Worm (Caenorhabditis elegans) whole organism, dauer: ENCODE measurements around the gene cdc-48.2.

Experiments
- unc-62 ChIP-seq: sonication (generic microtip); optimal IDR thresholded peaks from 2 replicates; lab custom pipeline; 2017; ENCODE audit warnings: missing biosample characterization, missing genetic modification reagents, missing genetic modification characterization

cdc-48.2 gene

DNA sequence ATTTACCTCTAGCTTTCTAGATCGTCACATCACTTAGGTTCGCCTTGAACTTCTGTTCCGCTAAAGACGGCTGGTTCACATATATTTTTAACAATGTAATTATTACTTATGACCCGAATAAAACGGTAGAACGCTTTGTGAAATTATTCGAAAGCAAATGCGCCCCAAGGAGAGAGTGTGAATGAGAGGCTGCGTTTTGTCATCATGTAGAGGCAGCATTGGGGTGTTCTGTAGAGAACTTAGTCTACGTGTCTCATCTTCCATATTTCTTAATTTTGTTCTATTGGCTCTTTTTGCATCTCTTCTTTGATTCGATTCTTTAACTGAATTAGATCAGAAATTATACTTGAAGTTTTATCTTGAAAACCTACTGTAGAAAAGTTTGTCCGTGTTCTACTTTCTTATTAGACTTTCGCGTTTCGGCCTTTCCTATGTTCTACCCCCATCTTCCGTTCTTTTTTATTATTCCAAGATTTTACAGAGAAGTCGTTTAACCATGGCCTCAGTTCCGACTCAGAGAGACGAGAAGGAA, at the start of gene cdc-48.2:
Gene cdc-48.2, plus strand, starts transcription at position 482 of the 532 bp plus-strand sequence.
- no peak for TF ChIP-seq unc-62 (GFP tag; lab: Kevin White, UChicago)

DNA sequence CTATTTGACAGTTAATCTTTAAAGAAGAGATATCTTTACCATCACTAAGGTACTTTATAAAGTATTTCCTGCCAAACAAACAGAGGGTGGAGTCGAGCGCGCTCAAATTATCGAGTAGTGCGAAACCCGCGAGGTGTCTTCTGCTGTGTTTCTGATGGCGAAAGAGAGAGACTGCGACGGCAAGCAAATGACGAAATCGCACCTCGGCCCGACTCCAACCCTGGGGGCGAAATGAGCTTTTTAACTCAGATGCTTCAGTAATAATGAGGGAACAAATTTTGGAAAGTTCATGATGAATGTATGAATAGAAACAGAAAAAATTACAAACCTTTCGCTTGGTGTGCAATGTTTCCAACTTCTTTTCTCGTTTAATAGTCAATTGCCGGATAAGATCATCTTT, 46.8 kb upstream of the cdc-48.2 start:
- no peak for TF ChIP-seq unc-62 (GFP tag; lab: Kevin White, UChicago)

DNA sequence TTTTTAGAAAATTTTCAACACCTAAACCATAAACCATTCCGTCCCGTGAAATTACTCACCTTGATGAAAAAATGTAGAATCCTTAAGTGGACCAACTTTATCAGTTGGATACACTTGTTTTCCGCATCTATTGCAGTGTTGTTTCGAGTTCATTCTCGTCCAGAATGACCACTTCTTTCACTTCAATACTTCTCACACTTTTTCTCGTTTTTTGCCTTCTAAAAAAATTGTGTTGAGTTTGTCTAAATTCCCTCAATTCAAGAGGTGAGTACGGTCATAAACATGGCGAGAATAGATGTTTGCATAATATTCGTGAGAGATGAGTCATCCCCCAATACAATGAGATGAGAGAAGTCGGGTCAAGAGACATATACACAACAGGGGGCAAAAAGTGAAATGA, 45.8 kb upstream of the cdc-48.2 start, which contains the start of gene ltd-1:
Gene ltd-1, minus strand, starts transcription at position 218 of the 400 bp plus-strand sequence.
- TF ChIP-seq unc-62 (GFP tag; lab: Kevin White, UChicago): no peak

DNA sequence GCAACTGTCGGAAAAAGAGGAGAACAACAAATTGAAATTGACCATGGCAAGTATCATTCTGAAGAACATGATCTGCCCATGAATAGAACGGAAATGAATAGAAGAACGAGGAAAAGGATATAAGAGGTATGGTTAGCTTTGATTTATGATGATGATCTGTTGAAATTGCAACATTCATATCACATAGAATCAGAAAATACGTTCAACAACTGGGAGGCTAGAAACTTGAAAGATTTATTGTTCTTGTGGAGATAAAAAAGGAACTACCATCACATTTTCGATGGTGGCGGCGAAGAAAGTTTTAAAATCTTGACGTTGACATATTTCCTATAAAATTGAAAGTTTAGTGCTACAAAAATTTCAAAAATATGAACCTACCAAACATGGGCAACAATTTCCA, 45.0 kb upstream of the cdc-48.2 start:
- TF ChIP-seq unc-62 (GFP tag; lab: Kevin White, UChicago): no peak

DNA sequence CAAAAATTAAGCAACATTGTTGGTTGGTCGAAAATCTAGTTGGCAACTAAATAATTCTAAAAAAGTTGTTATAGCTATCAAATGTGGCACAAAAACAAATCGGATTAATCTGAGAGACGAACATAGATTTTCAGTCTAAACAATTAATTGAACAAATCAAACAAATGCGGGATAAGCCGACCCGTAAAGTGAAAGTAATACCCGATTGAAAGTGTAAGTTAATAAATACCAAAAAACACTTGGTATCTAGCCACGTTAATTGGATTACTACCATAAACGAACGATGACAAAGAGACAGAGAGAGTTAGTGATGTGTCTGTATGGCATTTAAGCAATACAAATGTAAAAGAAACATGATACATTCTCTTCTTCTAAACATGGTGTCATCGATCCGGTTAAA, 44.4 kb upstream of the cdc-48.2 start:
- TF ChIP-seq unc-62 (GFP tag; lab: Kevin White, UChicago): no peak

DNA sequence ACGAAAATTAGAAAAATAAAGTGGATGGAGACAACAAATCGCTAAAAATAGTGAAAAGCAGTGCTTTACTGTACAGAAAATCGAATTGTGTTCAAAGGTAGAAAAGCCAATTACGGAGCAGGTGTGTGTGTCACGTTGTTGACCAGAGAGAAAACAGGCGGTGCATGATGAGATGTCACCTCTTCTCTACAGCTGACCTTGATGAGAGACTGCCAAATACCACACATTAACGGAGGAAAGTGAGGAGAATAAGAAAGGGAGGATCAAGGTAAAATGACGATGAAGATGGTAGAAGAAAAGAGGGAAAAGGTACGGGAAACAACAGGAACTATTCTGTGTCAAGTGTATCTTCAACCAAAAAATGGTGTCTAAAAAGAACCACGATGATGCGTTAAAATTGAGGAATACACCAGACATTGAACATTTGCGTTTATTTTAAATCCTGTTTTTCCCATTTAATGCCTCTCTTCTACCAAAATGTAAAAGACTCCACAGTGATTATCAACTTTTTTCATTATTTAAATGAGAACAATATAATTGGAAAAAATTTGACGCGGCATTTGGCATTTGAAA, 39.0 kb upstream of the cdc-48.2 start:
- no peak for TF ChIP-seq unc-62 (GFP tag; lab: Kevin White, UChicago)

DNA sequence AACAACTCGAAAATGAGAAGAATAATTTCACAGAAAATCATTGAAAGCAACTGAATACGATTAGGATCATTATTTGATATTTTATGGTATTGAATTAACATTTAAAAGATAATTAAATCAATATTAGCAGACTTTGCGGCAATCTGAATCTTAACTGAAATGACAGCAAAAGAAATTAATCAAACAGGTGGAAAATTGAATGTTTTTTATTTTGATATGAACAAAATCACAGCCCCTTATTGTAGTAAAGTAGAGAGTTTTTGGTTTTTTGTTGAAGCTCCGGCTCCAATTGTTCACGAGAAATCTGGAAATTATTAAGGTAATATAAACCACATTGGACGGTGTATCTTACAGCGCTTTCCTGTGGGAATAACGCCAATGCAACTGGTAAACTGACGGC, 36.3 kb upstream of the cdc-48.2 start, which contains the start of gene sre-2:
Gene sre-2, minus strand, starts transcription at position 101 of the 400 bp plus-strand sequence.
- TF ChIP-seq unc-62 (GFP tag; lab: Kevin White, UChicago): no peak

DNA sequence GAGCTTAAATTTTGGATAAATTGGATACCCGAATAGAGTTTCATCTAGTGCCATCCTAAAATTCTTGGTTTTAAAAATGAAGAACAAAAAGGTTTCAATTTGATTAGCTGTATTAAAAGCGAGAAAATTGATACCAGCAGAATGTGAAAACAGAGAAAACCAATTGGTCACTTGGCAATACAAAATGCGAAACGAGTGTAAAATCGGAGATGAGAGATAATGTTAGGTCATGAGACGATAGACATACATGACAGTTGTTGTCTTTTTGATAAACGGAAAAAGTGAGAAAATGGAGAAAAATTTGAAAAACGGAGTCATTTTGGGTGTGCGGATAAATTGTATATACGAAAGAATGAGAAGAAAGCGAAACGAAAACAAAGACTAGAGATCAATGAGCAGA, 33.3 kb upstream of the cdc-48.2 start, which contains the start of gene sfxn-5:
Gene sfxn-5, minus strand, starts transcription at position 55 of the 400 bp plus-strand sequence.
- TF ChIP-seq unc-62 (GFP tag; lab: Kevin White, UChicago): no peak

DNA sequence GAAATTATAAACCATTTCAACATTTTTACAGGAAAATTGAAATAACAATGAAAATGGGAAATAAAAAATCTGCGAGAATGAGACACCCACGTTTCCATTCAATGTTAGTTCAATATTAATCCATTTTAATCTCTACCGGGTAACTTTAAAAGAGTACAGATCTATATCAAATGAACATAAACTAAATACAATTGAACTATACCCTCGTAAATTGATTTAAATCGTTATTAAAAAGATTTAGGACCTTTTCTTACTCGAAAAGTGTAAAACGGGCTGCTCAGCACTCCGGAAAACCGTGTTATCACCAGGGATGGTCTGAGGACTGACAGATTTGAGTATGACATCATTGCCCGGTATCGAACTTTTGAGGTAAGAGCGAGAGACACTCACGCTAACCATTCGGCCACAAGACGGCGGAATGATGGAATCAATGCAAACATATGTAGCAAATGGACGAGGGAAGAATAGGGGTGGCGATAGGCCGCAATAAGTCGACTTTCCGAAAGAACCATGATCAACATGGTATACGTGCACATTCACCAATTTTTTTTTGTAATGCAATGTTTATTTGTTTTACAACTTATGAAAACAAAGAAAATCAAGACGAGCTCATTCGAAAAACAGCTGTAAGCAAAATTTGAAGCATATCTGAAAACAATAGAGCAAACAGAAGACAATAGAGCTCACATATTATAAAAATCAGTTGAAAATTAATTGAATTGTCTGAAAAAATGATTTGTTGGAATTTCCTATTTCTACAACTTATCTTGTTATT, 31.2 kb upstream of the cdc-48.2 start, which contains the start of the genes chst-1 and C41C4.9:
Gene chst-1, minus strand, starts transcription at position 51 of the 775 bp plus-strand sequence.
Gene C41C4.9, plus strand, starts transcription at position 725 of the 775 bp plus-strand sequence.
- no peak for TF ChIP-seq unc-62 (GFP tag; lab: Kevin White, UChicago)

DNA sequence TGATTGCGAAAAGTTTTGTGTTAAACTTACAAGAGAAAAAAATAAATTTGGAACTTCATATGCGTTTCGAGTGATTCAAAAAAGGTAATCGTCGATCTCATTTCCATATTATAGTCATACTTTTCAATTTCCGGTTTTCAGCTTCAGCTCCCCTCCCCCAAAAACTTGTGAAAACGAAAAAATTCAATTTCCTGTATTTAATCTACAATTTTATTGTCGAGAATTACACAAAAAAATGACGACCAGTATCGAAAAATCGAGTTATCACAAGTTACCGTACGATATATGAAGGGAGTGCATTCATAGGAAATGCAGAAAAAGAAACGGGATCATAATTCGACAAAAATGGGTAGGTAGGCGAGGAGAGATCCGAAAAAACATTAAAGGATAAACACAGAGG, 26.2 kb upstream of the cdc-48.2 start, which contains the start of gene lron-4:
Gene lron-4, minus strand, starts transcription at position 101 of the 400 bp plus-strand sequence.
- no peak for TF ChIP-seq unc-62 (GFP tag; lab: Kevin White, UChicago)

DNA sequence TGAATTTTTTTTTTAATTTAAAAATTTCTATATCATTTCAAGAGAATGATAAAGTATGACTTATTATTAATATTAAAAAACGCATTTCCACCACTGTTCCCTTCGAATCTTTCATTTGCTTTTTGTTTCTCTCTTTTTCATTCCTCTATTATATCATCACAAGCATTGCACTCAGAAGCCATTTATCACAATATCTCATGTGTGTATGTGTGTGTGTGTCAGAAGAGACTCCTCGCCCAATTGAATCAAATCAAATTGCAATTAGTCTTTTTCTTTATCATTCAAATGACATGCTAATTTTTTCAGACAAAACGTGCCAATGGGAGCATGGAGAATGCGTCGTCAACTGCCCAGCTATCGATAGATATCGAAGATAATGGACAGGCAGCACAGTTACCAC, 22.1 kb upstream of the cdc-48.2 start, which contains the start of gene unc-105:
Gene unc-105, plus strand, starts transcription at position 301 of the 400 bp plus-strand sequence.
- no peak for TF ChIP-seq unc-62 (GFP tag; lab: Kevin White, UChicago)

DNA sequence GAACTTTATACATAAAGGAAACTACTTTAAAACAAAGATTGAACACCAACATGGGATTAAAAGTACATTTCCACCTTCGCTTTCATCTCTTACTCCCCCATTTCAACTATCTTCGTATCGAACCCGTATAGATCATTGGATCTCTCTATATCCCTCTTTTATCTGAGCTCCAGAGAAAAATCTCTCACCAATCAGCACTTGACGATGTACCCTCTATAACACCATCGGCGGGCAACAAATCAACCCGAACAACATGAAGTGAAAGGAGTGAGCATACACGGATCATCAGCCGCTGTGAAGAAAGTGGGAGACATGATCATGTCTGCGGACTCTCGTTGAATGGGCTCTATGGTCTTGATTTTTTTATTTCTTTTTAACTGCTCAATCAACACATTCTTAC, 20.9 kb upstream of the cdc-48.2 start:
- TF ChIP-seq unc-62 (GFP tag; lab: Kevin White, UChicago): no peak

DNA sequence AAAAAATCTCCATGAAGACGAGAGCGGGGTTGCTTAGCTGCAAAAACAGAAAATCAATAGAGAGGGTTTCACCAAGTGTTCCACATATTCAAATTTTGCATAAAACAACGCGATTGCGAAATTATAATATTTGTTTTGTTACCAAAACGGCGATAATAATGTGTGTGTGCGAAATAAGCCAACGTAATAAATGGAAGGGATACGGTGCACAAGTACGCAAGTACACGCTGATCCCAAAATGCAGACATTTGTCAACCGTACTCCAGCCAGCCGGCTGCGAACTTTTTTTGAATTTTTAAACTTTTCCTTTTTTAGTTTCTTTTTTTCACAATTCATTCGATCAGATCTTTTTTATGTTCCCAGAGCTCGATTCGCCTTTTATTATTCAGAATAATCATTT, 13.4 kb upstream of the cdc-48.2 start, which contains the start of gene ire-1:
Gene ire-1, minus strand, starts transcription at position 44 of the 400 bp plus-strand sequence.
- TF ChIP-seq unc-62 (GFP tag; lab: Kevin White, UChicago): no peak

DNA sequence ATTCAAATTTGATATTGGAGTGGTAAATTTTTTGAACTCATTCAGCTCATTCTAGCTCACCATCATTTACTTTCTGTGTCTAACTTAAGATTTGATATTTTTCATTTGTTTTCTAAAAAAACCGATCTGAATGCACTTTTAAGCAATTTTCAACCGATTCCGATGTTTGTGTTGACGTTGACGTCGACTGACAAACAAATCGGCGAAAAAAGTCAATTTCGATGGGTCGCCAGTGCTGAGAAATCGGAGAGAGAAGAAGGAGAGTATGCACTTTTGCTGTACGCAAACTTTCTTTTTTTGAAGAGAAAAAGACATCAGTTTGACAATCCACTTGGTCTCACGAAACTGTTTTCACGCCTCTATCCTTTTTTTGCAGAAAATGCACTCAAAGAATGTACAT, 12.9 kb upstream of the cdc-48.2 start:
- TF ChIP-seq unc-62 (GFP tag; lab: Kevin White, UChicago): no peak

DNA sequence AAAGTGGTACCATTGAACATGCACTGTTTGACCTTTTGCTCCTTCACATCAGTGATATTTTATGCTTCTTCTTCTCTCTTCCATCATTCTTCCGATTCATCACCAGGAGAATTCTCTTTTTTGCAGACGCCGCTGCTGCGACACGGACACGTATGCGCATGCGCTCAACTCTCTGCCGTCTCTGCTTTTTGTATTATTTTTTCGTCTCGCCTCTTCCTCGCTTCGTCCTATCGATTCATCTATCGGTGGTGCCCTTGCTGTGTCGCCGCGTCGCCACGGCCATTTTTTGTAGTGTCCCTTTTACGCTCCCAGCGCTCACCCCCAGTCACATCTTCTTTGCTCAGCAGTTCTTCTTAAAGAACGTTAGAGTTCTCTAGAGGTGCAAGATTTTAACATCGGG, 12.2 kb upstream of the cdc-48.2 start:
- no peak for TF ChIP-seq unc-62 (GFP tag; lab: Kevin White, UChicago)

DNA sequence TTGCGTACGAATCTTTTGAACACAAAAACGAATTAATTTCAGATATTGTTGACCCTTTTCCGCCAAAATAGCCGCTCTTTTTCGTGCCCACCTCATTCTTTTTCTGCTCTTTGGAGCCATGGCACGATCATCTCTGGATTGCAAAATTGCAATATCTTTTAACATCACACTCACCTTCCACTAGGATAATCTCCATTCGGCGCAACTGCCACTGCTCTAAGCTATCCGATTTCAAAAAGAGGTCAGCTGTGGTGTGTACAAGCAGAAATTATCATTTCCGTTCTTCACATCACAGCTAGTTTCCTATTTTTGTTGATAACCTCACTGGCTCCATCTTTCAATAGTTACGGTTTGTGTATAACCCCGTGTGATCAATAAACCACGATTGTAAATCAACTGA, 11.7 kb upstream of the cdc-48.2 start:
- no peak for TF ChIP-seq unc-62 (GFP tag; lab: Kevin White, UChicago)
